Worm (Caenorhabditis elegans): ENCODE measurements around the gene F59D12.2.

Gene F59D12.2

DNA sequence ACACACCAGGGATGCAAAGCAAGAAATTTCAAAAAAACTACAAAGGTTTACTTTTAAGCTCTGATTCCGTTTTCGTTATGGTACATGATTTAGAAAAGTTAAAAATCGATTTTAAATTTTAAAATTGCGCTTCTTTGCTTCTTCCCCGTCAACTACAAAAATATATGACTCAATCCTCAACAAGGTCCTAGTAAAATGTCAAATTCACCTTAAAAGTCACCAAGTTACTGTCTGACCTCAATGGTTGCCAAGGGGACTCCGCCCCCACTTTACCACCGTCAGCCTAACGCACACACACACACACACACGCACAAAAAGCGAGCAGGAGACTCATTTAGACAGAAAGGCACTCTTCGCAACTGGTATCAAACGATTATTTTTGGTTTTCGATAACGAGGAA, 5.9 kb upstream of the F59D12.2 start, which contains the start of gene gpn-1:
gpn-1 (plus strand) TSS at position 301 of the 400 bp plus-strand sequence.
- TF ChIP-seq irx-1 (tag; optimal IDR thresholded peaks at IDR 0.05) (no peak), efl-1 (optimal IDR thresholded peaks at IDR 0.05) (no peak), efl-1 (GFP tag; optimal IDR thresholded peaks at IDR 0.05 in 1 of 2) (no peak), aly-2 (tag; optimal IDR thresholded peaks at IDR 0.05) (no peak), xbp-1 (tag; optimal IDR thresholded peaks at IDR 0.05) (no peak)

DNA sequence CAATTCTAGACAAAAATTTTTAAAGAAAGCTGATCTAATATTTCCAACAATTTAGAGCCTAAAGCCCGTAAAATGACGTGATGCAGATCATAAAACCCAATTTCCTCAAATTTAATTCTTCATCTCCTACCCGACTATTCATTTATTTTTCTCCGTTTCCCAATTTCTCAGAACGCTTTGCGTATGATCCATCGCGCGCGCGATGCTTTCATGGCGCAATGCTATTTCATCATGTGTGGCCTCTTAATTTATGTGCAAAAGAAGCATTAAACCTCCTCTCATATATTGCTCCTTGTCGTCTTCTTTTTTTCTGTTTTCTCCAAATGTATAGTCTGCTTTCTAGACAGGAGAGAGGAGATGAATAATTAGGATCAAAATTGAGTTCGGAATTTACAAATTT, 6.8 kb downstream of the F59D12.2 start:
- TF ChIP-seq unc-86 (tag; optimal IDR thresholded peaks at IDR 0.05) (peak; percentile 68), aly-2 (tag; optimal IDR thresholded peaks at IDR 0.05) (no peak), nhr-71 (tag; optimal IDR thresholded peaks at IDR 0.05) (peak; percentile 59), irx-1 (tag; optimal IDR thresholded peaks at IDR 0.05) (peak; percentile 15), lin-15B (tag; optimal IDR thresholded peaks at IDR 0.05) (no peak), nhr-47 (tag; optimal IDR thresholded peaks at IDR 0.05) (peak; percentile 31), ceh-63 (GFP tag; optimal IDR thresholded peaks at IDR 0.05) (peak; percentile 52), egl-13 (tag; optimal IDR thresholded peaks at IDR 0.05) (peak; percentile 75), dsc-1 (tag; optimal IDR thresholded peaks at IDR 0.05) (peak; percentile 48), mef-2 (tag; optimal IDR thresholded peaks at IDR 0.05) (no peak), lin-14 (GFP tag; optimal IDR thresholded peaks at IDR 0.05) (peak; percentile 56), ceh-82 (tag; optimal IDR thresholded peaks at IDR 0.05) (peak in 1 of 3 experiments; percentile 13), pax-3 (tag; optimal IDR thresholded peaks at IDR 0.05) (no peak)

DNA sequence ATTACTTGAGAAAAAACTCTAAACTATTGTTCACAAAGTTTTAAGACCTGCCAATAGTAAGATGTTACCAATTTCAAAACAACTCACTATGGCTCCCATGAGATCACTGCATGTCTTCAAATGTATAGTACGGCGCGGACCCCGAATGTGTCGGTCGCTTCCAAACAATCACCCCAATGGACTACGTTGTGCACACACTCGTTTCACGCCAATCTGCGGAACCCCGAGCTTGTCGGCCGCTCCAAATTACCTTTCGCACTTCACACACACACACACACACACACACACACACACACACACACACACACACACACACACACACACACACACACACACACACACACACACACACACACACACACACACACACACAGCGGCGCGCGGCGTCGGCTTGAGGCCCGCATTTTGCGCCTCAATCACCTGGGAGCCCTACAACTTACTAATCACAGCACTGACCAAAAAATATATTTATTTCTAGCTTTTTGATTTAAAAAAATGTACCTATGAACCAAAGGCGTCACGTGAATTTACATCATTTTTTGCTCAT, 7.4 kb downstream of the F59D12.2 start:
- TF ChIP-seq C04F5.9 (tag; optimal IDR thresholded peaks at IDR 0.05) (no peak), lin-14 (GFP tag; optimal IDR thresholded peaks at IDR 0.05) (peak; percentile 21)

DNA sequence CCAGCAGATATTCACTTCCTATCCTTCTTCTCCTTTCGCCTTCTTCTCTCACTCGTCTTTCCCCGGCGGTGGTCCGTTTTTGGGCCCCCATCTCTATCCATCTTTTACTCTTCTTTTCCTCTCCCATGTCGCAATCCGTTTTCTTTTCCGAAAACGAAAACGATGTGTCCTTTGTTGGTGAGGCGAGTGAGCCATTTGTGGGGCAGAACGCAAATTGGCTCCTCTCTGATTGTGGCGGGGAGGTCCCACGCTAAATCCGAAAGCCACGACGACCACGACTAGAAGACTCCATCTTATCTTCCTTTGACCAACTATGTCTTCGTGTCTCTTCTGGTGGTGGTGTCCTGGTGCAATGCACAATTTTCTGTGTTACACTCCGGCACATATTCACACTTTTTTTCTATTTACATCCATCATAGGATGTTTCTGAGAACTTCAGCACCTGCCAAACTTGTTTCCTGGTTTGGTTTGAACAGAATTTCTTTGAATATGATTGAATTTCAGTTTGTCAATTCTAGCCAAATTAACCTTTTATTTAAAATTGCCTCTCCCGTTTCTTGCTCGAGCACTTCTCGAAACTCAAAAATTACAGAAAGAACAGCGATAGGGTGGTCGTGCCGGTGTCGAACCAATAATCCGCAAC, 9.2 kb downstream of the F59D12.2 start, which contains the start of gene pcdr-1:
pcdr-1 (plus strand) TSS at position 593 of the 643 bp plus-strand sequence.
- TF ChIP-seq jun-1 (tag; optimal IDR thresholded peaks at IDR 0.05) (no peak), Y116A8C.19 (tag; optimal IDR thresholded peaks at IDR 0.05; ENCODE audit: borderline replicate concordance) (no peak), ztf-11 (tag; optimal IDR thresholded peaks at IDR 0.05) (no peak), lin-13 (GFP tag; optimal IDR thresholded peaks at IDR 0.05) (no peak), fkh-8 (tag; optimal IDR thresholded peaks at IDR 0.05) (no peak), sox-4 (tag; optimal IDR thresholded peaks at IDR 0.05) (no peak), nhr-90 (tag; optimal IDR thresholded peaks at IDR 0.05; ENCODE audit: poor library complexity) (no peak), hlh-4 (tag; optimal IDR thresholded peaks at IDR 0.05) (peak; percentile 37), C16A3.4 (tag; optimal IDR thresholded peaks at IDR 0.05) (no peak), mep-1 (tag; optimal IDR thresholded peaks at IDR 0.05) (no peak), lin-14 (GFP tag; optimal IDR thresholded peaks at IDR 0.05) (peak; percentile 65), nhr-84 (tag; optimal IDR thresholded peaks at IDR 0.05) (no peak), unc-130 (tag; optimal IDR thresholded peaks at IDR 0.05) (no peak), nhr-71 (tag; optimal IDR thresholded peaks at IDR 0.05) (peak; percentile 16), nhr-28 (tag; optimal IDR thresholded peaks at IDR 0.05) (no peak), unc-30 (tag; optimal IDR thresholded peaks at IDR 0.05) (no peak), ama-1 (optimal IDR thresholded peaks at IDR 0.05) (no peak), lin-15B (tag; optimal IDR thresholded peaks at IDR 0.05) (no peak)

DNA sequence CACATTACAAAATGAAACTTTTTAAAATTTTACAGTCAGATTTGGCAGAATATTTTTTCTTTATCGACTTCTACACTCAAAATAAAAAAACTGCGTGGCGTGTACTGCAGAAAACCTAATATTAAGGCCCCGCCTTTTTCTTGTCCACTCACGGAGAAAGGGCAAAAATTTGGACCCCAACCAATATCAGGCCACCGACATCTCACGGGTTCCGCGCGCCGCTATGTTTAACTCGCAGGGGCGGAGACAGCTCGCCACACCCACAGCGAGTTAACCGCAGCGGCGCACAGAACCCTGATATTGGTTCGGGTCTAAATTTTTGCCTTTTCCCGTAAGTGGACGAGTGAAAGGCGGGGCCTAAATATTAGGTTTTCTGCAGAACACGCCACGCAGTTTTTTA, 11.8 kb downstream of the F59D12.2 start:
- TF ChIP-seq C16A3.4 (tag; optimal IDR thresholded peaks at IDR 0.05) (no peak), nhr-12 (tag; optimal IDR thresholded peaks at IDR 0.05) (no peak), nhr-71 (tag; optimal IDR thresholded peaks at IDR 0.05) (no peak), fos-1 (tag; optimal IDR thresholded peaks at IDR 0.05) (no peak), nhr-85 (tag) (no peak), zag-1 (tag; optimal IDR thresholded peaks at IDR 0.05) (no peak), nhr-11 (tag; optimal IDR thresholded peaks at IDR 0.05) (no peak), ces-1 (GFP tag; optimal IDR thresholded peaks at IDR 0.05) (no peak), mab-9 (GFP tag; IDR thresholded peaks at IDR 0.05) (0 out of 2 replicates have a peak, but pooled peaks have one; percentile 30), fkh-4 (tag; optimal IDR thresholded peaks at IDR 0.05; ENCODE audit: borderline replicate concordance) (no peak), lin-13 (GFP tag; optimal IDR thresholded peaks at IDR 0.05) (no peak), fkh-10 (GFP tag; optimal IDR thresholded peaks at IDR 0.05) (no peak), snpc-4 (tag; optimal IDR thresholded peaks at IDR 0.05) (peak; percentile 92), mdl-1 (tag; optimal IDR thresholded peaks at IDR 0.05) (no peak), nhr-47 (tag; optimal IDR thresholded peaks at IDR 0.05) (peak; percentile 7), tlp-1 (tag; optimal IDR thresholded peaks at IDR 0.05) (no peak), efl-1 (optimal IDR thresholded peaks at IDR 0.05) (no peak), efl-1 (GFP tag; optimal IDR thresholded peaks at IDR 0.05 in 1 of 2) (no peak)

All from whole organism, L1 larva.